Fruit fly (Drosophila melanogaster) whole organism, wandering third instar larva: Measurements from ENCODE around the gene CG31898.
A peak's percentile ranks its signal among the peaks of the same experiment; 100 is the strongest.

Source experiments
- CG32264 ChIP-seq: fragments of 200-800 bp; sonication (Bioruptor generic); optimal IDR thresholded peaks from 2 replicates; lab custom pipeline; 2016; ENCODE audit warnings: missing biosample characterization, missing genetic modification characterization
- CG9705 ChIP-seq: fragments of 200-800 bp; sonication (Bioruptor generic); optimal IDR thresholded peaks from 2 replicates; lab custom pipeline; 2018; ENCODE audit warnings: missing biosample characterization, mild to moderate bottlenecking, missing genetic modification characterization
- CrebA ChIP-seq: fragments of 200-800 bp; sonication (Bioruptor generic); optimal IDR thresholded peaks from 2 replicates; lab custom pipeline; 2016; ENCODE audit warnings: missing biosample characterization, mild to moderate bottlenecking, missing genetic modification characterization, borderline replicate concordance
- Dfd ChIP-seq: fragments of >200 bp; optimal IDR thresholded peaks from 2 replicates; lab custom pipeline; 2017; ENCODE audit warnings: missing biosample characterization, missing genetic modification characterization
- Dif ChIP-seq: fragments of 200-275, 200-300 bp; sonication (Bioruptor generic); optimal IDR thresholded peaks from 2 replicates; lab custom pipeline; 2018; ENCODE audit warnings: missing biosample characterization, missing genetic modification characterization; ENCODE audit not compliant: partially characterized antibody
- GATAd ChIP-seq: sonication (Bioruptor generic); optimal IDR thresholded peaks from 2 replicates; lab custom pipeline; 2016; ENCODE audit warnings: missing biosample characterization, missing genetic modification characterization
- Hnf4 ChIP-seq: fragments of 200-800 bp; sonication (Bioruptor generic); optimal IDR thresholded peaks from 2 replicates; lab custom pipeline; 2016; ENCODE audit warnings: missing biosample characterization, mild to moderate bottlenecking, missing genetic modification characterization
- Hr78 ChIP-seq: fragments of >200 bp; optimal IDR thresholded peaks from 2 replicates; lab custom pipeline; 2017; ENCODE audit warnings: missing biosample characterization, missing genetic modification characterization
- Hr83 ChIP-seq: fragments of 200-300 bp; sonication (Bioruptor generic); optimal IDR thresholded peaks from 2 replicates; lab custom pipeline; 2016; ENCODE audit warnings: missing biosample characterization, mild to moderate bottlenecking, missing genetic modification characterization, moderate library complexity; ENCODE audit not compliant: poor library complexity, severe bottlenecking
- Jra ChIP-seq: sonication (Bioruptor generic); optimal IDR thresholded peaks from 2 replicates; lab custom pipeline; 2016; ENCODE audit warnings: missing biosample characterization, missing genetic modification characterization
- Mio ChIP-seq: sonication (Bioruptor generic); optimal IDR thresholded peaks from 2 replicates; lab custom pipeline; 2016; ENCODE audit warnings: missing biosample characterization, missing genetic modification characterization
- Myc ChIP-seq: fragments of >200 bp; optimal IDR thresholded peaks from 2 replicates; lab custom pipeline; 2017
- N ChIP-seq: fragments of >200 bp; optimal IDR thresholded peaks from 2 replicates; lab custom pipeline; 2018; ENCODE audit warnings: missing biosample characterization, missing external identifiers, missing genetic modification characterization
- OdsH ChIP-seq: fragments of 200-800 bp; sonication (Bioruptor generic); optimal IDR thresholded peaks from 2 replicates; lab custom pipeline; 2016; ENCODE audit warnings: missing biosample characterization, mild to moderate bottlenecking, missing genetic modification characterization
- Rel ChIP-seq, 2 experiments: fragments of 200-800 bp; sonication (Bioruptor generic) in 1 of 2; optimal IDR thresholded peaks; 2 replicates in 1 of 2; 3 replicates in 1 of 2; lab custom pipeline; 2016 to 2019; ENCODE audit warnings: mild to moderate bottlenecking in 2 of 2, missing biosample characterization in 2 of 2, missing genetic modification characterization in 2 of 2, moderate library complexity in 1 of 2
- Sp1 ChIP-seq: fragments of 200-800 bp; sonication (Bioruptor generic); optimal IDR thresholded peaks from 3 replicates; lab custom pipeline; 2019; ENCODE audit warnings: missing biosample characterization, mild to moderate bottlenecking, missing genetic modification characterization, moderate library complexity
- br ChIP-seq: fragments of 200-800 bp; sonication (Bioruptor generic); optimal IDR thresholded peaks from 2 replicates; lab custom pipeline; 2016; ENCODE audit warnings: missing biosample characterization, missing genetic modification characterization
- brk ChIP-seq: fragments of 200-800 bp; sonication (Bioruptor generic); optimal IDR thresholded peaks from 2 replicates; lab custom pipeline; 2016; ENCODE audit warnings: missing biosample characterization, mild to moderate bottlenecking, missing genetic modification characterization
- dl ChIP-seq, 2 experiments: fragments of 175-275, 200-275 bp in 1 of 2; fragments of 200-275 bp in 1 of 2; sonication (Bioruptor generic); optimal IDR thresholded peaks; lab custom pipeline; 2018; ENCODE audit warnings: mild to moderate bottlenecking in 2 of 2, missing biosample characterization in 2 of 2, missing genetic modification characterization in 2 of 2, moderate library complexity in 2 of 2; ENCODE audit not compliant: partially characterized antibody in 2 of 2, insufficient read depth in 1 of 2
- dsf ChIP-seq: sonication (Bioruptor generic); optimal IDR thresholded peaks from 2 replicates; lab custom pipeline; 2016; ENCODE audit warnings: missing biosample characterization, missing genetic modification characterization, borderline replicate concordance
- ey ChIP-seq: fragments of 200-800 bp; sonication (Bioruptor generic); optimal IDR thresholded peaks from 2 replicates; lab custom pipeline; 2016; ENCODE audit warnings: missing biosample characterization, missing genetic modification characterization
- foxo ChIP-seq, 2 experiments: fragments of 200-800 bp; sonication (Bioruptor generic); optimal IDR thresholded peaks; 2 replicates in 1 of 2; 3 replicates in 1 of 2; lab custom pipeline; 2016 to 2017; ENCODE audit warnings: missing biosample characterization in 2 of 2, missing genetic modification characterization in 2 of 2
- fru ChIP-seq: fragments of 200-800 bp; sonication (Bioruptor generic); optimal IDR thresholded peaks from 3 replicates; lab custom pipeline; 2016; ENCODE audit warnings: missing biosample characterization, mild to moderate bottlenecking, missing genetic modification characterization
- h ChIP-seq: fragments of 200-800 bp; sonication (Bioruptor generic); optimal IDR thresholded peaks from 3 replicates; lab custom pipeline; 2016; ENCODE audit warnings: missing biosample characterization, mild to moderate bottlenecking, missing genetic modification characterization
- jim ChIP-seq: fragments of 175-275, 200-325 bp; sonication (Bioruptor generic); optimal IDR thresholded peaks from 2 replicates; lab custom pipeline; 2016; ENCODE audit warnings: missing biosample characterization, mild to moderate bottlenecking, missing genetic modification characterization
- pan ChIP-seq: fragments of >200 bp; optimal IDR thresholded peaks from 2 replicates; lab custom pipeline; 2017
- psq ChIP-seq: fragments of 200-800 bp; sonication (Bioruptor generic); optimal IDR thresholded peaks from 3 replicates; lab custom pipeline; 2017; ENCODE audit warnings: missing biosample characterization, mild to moderate bottlenecking, missing genetic modification characterization, moderate library complexity
- rgr ChIP-seq: fragments of 200-800 bp; sonication (Bioruptor generic); optimal IDR thresholded peaks from 3 replicates; lab custom pipeline; 2016; ENCODE audit warnings: missing biosample characterization, mild to moderate bottlenecking, missing genetic modification characterization
- sage ChIP-seq: fragments of 200-800 bp; sonication (Bioruptor generic); optimal IDR thresholded peaks from 2 replicates; lab custom pipeline; 2016; ENCODE audit warnings: missing biosample characterization, mild to moderate bottlenecking, missing genetic modification characterization
- sv ChIP-seq: fragments of 200-800 bp; sonication (Bioruptor generic); optimal IDR thresholded peaks from 3 replicates; lab custom pipeline; 2016; ENCODE audit warnings: missing biosample characterization, missing genetic modification characterization
- tai ChIP-seq: sonication (Bioruptor generic); optimal IDR thresholded peaks from 2 replicates; lab custom pipeline; 2016; ENCODE audit warnings: missing biosample characterization, missing genetic modification characterization
- woc ChIP-seq: sonication (Bioruptor generic); optimal IDR thresholded peaks from 2 replicates; lab custom pipeline; 2016; ENCODE audit warnings: missing biosample characterization, mild to moderate bottlenecking, missing genetic modification characterization

The CG31898 gene

DNA sequence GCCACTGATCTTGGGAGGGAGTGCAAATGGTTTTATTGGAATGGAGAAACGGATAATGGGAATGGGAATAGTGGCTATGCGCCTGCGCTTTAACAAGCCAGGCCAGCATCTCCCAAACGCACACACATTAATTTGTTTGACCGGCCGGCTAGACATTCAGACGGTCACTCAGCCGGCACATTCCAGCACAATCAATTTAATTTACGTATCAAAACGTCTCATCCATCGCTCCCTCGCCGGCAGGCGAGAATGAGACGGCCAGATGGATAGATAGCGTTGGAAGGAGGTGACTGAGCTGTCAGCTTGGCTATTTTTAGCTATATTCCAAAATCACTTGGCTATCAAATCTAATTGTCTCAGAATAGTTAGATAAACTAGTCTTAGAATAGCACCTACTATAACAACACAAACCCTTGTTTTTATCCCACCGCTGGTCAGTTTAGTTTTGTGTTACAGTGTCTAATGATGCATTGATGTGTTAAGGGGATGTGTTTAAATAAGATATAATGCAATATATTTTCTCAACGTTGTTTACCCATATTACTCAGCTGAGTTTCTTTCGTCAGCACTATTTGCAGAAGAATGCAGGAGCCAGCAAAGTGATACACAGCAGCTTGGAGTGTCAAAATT is 23.4 kb downstream of the CG31898 start:
- TF ChIP-seq fru (GFP tag; lab: Kevin White, UChicago) (peak; percentile 49), woc (no peak), GATAd (GFP tag; lab: Kevin White, UChicago) (no peak), CG9705 (GFP tag; lab: Kevin White, UChicago) (no peak), rgr (GFP tag; lab: Kevin White, UChicago) (peak; percentile 23), Myc (lab: Kevin White, UChicago) (peak; percentile 59), Hr83 (GFP tag; lab: Kevin White, UChicago) (peak; percentile 31), OdsH (GFP tag; lab: Kevin White, UChicago) (peak; percentile 43), dsf (GFP tag; lab: Kevin White, UChicago) (no peak), N (GFP tag; lab: Kevin White, UChicago) (no peak), Sp1 (GFP tag; lab: Kevin White, UChicago) (no peak), sv (no peak), brk (GFP tag; lab: Kevin White, UChicago) (no peak), Jra (GFP tag; lab: Kevin White, UChicago) (no peak), foxo (GFP tag; optimal IDR thresholded peaks at IDR 0.05; lab: Kevin White, UChicago) (no peak), ey (GFP tag; lab: Kevin White, UChicago) (no peak), tai (GFP tag; lab: Kevin White, UChicago) (peak; percentile 33), psq (peak; percentile 32), CG32264 (no peak), CrebA (GFP tag; lab: Kevin White, UChicago) (no peak), h (GFP tag; lab: Kevin White, UChicago) (peak; percentile 68), Hnf4 (GFP tag; lab: Kevin White, UChicago) (peak; percentile 59), br (GFP tag; lab: Kevin White, UChicago) (peak; percentile 26), sage (GFP tag; lab: Kevin White, UChicago) (peak; percentile 9), pan (lab: Kevin White, UChicago) (no peak), Rel (GFP tag; optimal IDR thresholded peaks at IDR 0.05; lab: Kevin White, UChicago) (no peak), Rel (tag; optimal IDR thresholded peaks at IDR 0.05; lab: Kevin White, UChicago) (no peak), Mio (GFP tag; lab: Kevin White, UChicago) (no peak), Hr78 (GFP tag; lab: Kevin White, UChicago) (no peak)
- TF ChIP-seq, all 38 proteins: peak for 11

DNA sequence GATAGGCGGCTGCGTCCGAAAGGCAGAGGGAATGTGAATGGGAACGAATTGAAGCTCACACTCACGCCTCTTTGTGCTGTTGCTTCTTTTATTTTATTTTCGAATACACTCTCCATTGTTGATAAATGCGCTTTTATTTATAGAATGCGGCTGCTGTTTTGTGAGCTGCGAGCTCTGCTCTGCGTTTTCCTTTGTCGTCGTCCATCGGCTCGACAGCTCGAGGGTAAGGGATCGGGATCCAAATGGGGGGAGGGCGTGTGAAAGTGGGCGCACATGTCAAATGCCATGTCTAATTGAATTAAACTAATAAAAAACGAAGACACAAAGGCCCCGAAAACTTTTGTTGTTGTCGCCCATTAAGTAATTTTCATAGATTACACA is 23.9 kb downstream of the CG31898 start:
- TF ChIP-seq brk (GFP tag; lab: Kevin White, UChicago) (peak; percentile 38), h (GFP tag; lab: Kevin White, UChicago) (peak; percentile 6), ey (GFP tag; lab: Kevin White, UChicago) (no peak), Rel (GFP tag; optimal IDR thresholded peaks at IDR 0.05; lab: Kevin White, UChicago) (no peak), Rel (tag; optimal IDR thresholded peaks at IDR 0.05; lab: Kevin White, UChicago) (peak; percentile 8)

DNA sequence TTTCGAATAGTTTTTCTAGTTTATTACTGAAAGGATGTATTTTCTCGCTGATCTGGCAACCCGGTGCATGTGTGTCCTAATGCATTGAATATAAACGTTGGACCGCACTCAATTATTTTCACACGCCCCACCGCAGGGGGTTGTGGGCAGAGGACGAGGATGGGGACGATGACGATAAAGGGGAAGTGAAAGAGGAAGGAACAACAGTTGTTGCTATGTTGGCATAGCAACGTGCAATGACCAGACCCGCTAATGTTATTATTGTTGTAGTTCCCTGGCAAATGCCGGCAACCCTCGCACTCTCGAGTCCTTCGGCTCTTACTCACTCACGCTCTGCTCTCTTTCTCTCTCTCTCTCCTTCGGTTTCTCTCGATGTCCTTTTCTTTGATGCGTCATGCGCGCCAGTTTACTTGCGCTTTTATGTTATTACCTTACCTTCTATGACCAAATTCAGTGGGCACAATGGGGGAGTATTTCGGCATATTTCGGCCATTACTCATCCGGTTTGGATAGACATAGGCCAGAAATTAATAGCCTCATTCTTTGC is 24.5 kb downstream of the CG31898 start:
- TF ChIP-seq dl (GFP tag; optimal IDR thresholded peaks at IDR 0.05; lab: Kevin White, UChicago; ENCODE audit: insufficient read depth in 1 of 2, partially characterized antibody in 2 of 2): peak in 1 of 2 experiments; percentile 13
- TF ChIP-seq fru (GFP tag; lab: Kevin White, UChicago): no peak
- no peak for TF ChIP-seq pan (lab: Kevin White, UChicago)
- TF ChIP-seq jim (GFP tag; lab: Kevin White, UChicago): no peak
- no peak for TF ChIP-seq Rel (GFP tag; optimal IDR thresholded peaks at IDR 0.05; lab: Kevin White, UChicago)
- TF ChIP-seq Rel (tag; optimal IDR thresholded peaks at IDR 0.05; lab: Kevin White, UChicago): no peak
- TF ChIP-seq tai (GFP tag; lab: Kevin White, UChicago): no peak
- peak; percentile 22 for TF ChIP-seq Dif (GFP tag; lab: Kevin White, UChicago)
- no peak for TF ChIP-seq GATAd (GFP tag; lab: Kevin White, UChicago)
- TF ChIP-seq Dfd: no peak
- TF ChIP-seq Hr78 (GFP tag; lab: Kevin White, UChicago): no peak
- TF ChIP-seq Hr83 (GFP tag; lab: Kevin White, UChicago): no peak
- TF ChIP-seq h (GFP tag; lab: Kevin White, UChicago): no peak
- no peak for TF ChIP-seq woc
